Fruit fly (Drosophila melanogaster): ENCODE measurements around the gene alphaTub85E.
A peak's percentile ranks its signal among the peaks of the same experiment; 100 is the strongest.

alphaTub85E gene

dm6 chr3R:9733150-9733549, at the start of gene alphaTub85E:
Gene alphaTub85E (minus strand): TSS chr3R:9733250.
- peak; percentile 50 for TF ChIP-seq Med (GFP tag)
- 0 out of 3 replicates have a peak, but pooled peaks have one; percentile 45 for TF ChIP-seq CG2199 (GFP tag; IDR thresholded peaks at IDR 0.05)
- peak; percentile 20 for TF ChIP-seq twi (tag; optimal IDR thresholded peaks at IDR 0.05)
- TF ChIP-seq CG9609 (GFP tag; optimal IDR thresholded peaks at IDR 0.05) = no peak
- TF ChIP-seq dpn (GFP tag; optimal IDR thresholded peaks at IDR 0.05) = no peak

dm6 chr3R:9779764-9780163, 46.7 kb upstream of the alphaTub85E start, which contains the start of gene CG12947:
Gene CG12947 (plus strand): TSS chr3R:9780064.
- TF ChIP-seq Drgx (GFP tag; IDR thresholded peaks at IDR 0.05) (0 out of 2 replicates have a peak, but pooled peaks have one; percentile 21), CG9932 (GFP tag; IDR thresholded peaks at IDR 0.05) (0 out of 2 replicates have a peak, but pooled peaks have one; percentile 11), Med (GFP tag) (peak; percentile 51), chm (GFP tag; IDR thresholded peaks at IDR 0.05) (0 out of 2 replicates have a peak, but pooled peaks have one; percentile 12), CG6175 (GFP tag; IDR thresholded peaks at IDR 0.05) (0 out of 3 replicates have a peak, but pooled peaks have one; percentile 45), Antp (GFP tag; optimal IDR thresholded peaks at IDR 0.05) (no peak), CG34422 (GFP tag; IDR thresholded peaks at IDR 0.05) (0 out of 3 replicates have a peak, but pooled peaks have one; percentile 16), Scr (GFP tag; IDR thresholded peaks at IDR 0.05; ENCODE audit: partially characterized antibody) (peak; percentile 11; the same call in 1 of the 2 replicates), en (GFP tag; optimal IDR thresholded peaks at IDR 0.05) (no peak), CHES-1-like (GFP tag; optimal IDR thresholded peaks at IDR 0.05) (no peak), CG3163 (GFP tag; optimal IDR thresholded peaks at IDR 0.05) (peak; percentile 26), Dbx (GFP tag; IDR thresholded peaks at IDR 0.05) (0 out of 3 replicates have a peak, but pooled peaks have one; percentile 14)

dm6 chr3R:9777941-9778360, 44.9 kb upstream of the alphaTub85E start, which contains the start of gene RpS29:
Gene RpS29 (plus strand): TSS chr3R:9778042.
- TF ChIP-seq Dek (tag; optimal IDR thresholded peaks at IDR 0.05) (peak; percentile 77), Asciz (GFP tag; optimal IDR thresholded peaks at IDR 0.05) (peak; percentile 71), Fer3 (tag; optimal IDR thresholded peaks at IDR 0.05) (peak; percentile 71), CG14860 (GFP tag; IDR thresholded peaks at IDR 0.05; ENCODE audit: partially characterized antibody) (peak; percentile 79), vvl (GFP tag; IDR thresholded peaks at IDR 0.05) (peak; percentile 90), gfzf (GFP tag; optimal IDR thresholded peaks at IDR 0.05) (peak; percentile 54), jigr1 (GFP tag; IDR thresholded peaks at IDR 0.05) (no peak), CG10979 (tag; optimal IDR thresholded peaks at IDR 0.05) (peak; percentile 36), CG32767 (GFP tag; IDR thresholded peaks at IDR 0.05) (peak; percentile 57; the same call in 1 of the 2 replicates), pho (GFP tag; optimal IDR thresholded peaks at IDR 0.05) (peak; percentile 89), Hsf (GFP tag; optimal IDR thresholded peaks at IDR 0.05) (peak; percentile 86), CG2889 (GFP tag; IDR thresholded peaks at IDR 0.05) (peak; percentile 65; the same call in 1 of the 3 replicates), CG15514 (GFP tag; optimal IDR thresholded peaks at IDR 0.05) (peak; percentile 95), Camta (GFP tag; optimal IDR thresholded peaks at IDR 0.05) (peak; percentile 72), CG7786 (GFP tag; optimal IDR thresholded peaks at IDR 0.05) (peak; percentile 86), Lpt (GFP tag; optimal IDR thresholded peaks at IDR 0.05) (no peak), ftz-f1 (GFP tag; optimal IDR thresholded peaks at IDR 0.05) (peak; percentile 74), Meics (GFP tag; optimal IDR thresholded peaks at IDR 0.05) (peak; percentile 87), Dad (GFP tag; optimal IDR thresholded peaks at IDR 0.05) (peak; percentile 84), corto (GFP tag; optimal IDR thresholded peaks at IDR 0.05) (no peak), toy (GFP tag; IDR thresholded peaks at IDR 0.05) (peak; percentile 51; the same call in 1 of the 2 replicates), lilli (GFP tag; optimal IDR thresholded peaks at IDR 0.05) (peak; percentile 91), crol (GFP tag; IDR thresholded peaks at IDR 0.05) (no peak), Opbp (GFP tag; IDR thresholded peaks at IDR 0.05; ENCODE audit: partially characterized antibody) (peak; percentile 97), Bdp1 (GFP tag; optimal IDR thresholded peaks at IDR 0.05) (peak; percentile 76), Sox100B (GFP tag; optimal IDR thresholded peaks at IDR 0.05) (no peak), CG31441 (GFP tag; IDR thresholded peaks at IDR 0.05) (peak; percentile 51; the same call in 1 of the 2 replicates), CG18619 (GFP tag; optimal IDR thresholded peaks at IDR 0.05) (peak; percentile 83), CG10209 (GFP tag; optimal IDR thresholded peaks at IDR 0.05) (peak; percentile 72), Oaz (GFP tag; IDR thresholded peaks at IDR 0.05) (peak; percentile 31; the same call in 1 of the 2 replicates), Eip74EF (GFP tag; optimal IDR thresholded peaks at IDR 0.05) (peak in 1 of 2 experiments; percentile 69)

Data from whole organism, embryonic.